Fruit fly (Drosophila melanogaster) whole organism, embryonic: ENCODE data around the gene CG17717.

Source experiments
- CG12299 ChIP-seq: fragments of 200-800 bp; sonication (Bioruptor generic); optimal IDR thresholded peaks from 2 replicates; lab custom pipeline; 2018; ENCODE audit warnings: missing biosample characterization, mild to moderate bottlenecking, missing genetic modification characterization
- chm ChIP-seq: fragments of 200-800 bp; sonication (Bioruptor generic); IDR thresholded peaks from 2 replicates; pipeline ENCODE4 v1.3.6; 2022; ENCODE audit warnings: missing biosample characterization, missing genetic modification characterization
- odd ChIP-seq: fragments of 200-800 bp; sonication (Bioruptor generic); optimal IDR thresholded peaks from 2 replicates; lab custom pipeline; 2017; ENCODE audit warnings: missing biosample characterization, mild to moderate bottlenecking, missing genetic modification characterization

CG17717 gene

dm6 chrX:6638123-6638522 is 49.0 kb downstream of the CG17717 start (continued):
- TF ChIP-seq odd (peak; percentile 46), chm (GFP tag; lab: Robert Waterston, UW) (peak; percentile 16; the same call in 1 of the 2 replicates), CG12299 (no peak)
